Fruit fly (Drosophila melanogaster): ENCODE results near the gene CG1582.

The CG1582 gene

DNA sequence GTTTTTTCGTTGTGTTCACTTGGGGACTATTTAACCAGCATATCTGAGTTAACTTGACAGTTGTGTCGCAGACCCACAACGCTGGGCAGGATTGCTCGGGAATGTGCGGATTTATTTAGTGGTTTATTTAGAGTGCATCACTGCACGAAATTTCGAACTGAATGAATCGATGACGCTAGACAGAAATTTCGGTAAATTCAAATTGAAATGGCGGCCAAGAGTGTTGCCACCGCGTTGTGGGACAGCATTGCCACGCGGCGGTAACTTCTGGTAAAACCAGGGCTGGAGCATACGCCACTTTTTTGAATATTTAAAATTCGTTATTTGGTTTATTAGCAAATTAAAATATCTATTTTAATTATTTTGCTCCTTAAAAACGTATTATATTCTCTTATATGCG lies 44.4 kb downstream of the CG1582 start, which contains the start of gene feo (continued):
- TF ChIP-seq CG17612 (GFP tag; IDR thresholded peaks at IDR 0.05) (no peak), CG15601 (tag; optimal IDR thresholded peaks at IDR 0.05) (no peak), pho (GFP tag; optimal IDR thresholded peaks at IDR 0.05) (no peak), row (GFP tag; IDR thresholded peaks at IDR 0.05) (peak; percentile 53), Atf-2 (GFP tag; optimal IDR thresholded peaks at IDR 0.05) (no peak), gro (GFP tag; optimal IDR thresholded peaks at IDR 0.05) (no peak), repo (GFP tag; optimal IDR thresholded peaks at IDR 0.05) (no peak), NfI (GFP tag; optimal IDR thresholded peaks at IDR 0.05) (no peak), dysf (GFP tag; IDR thresholded peaks at IDR 0.05) (no peak), z (GFP tag; IDR thresholded peaks at IDR 0.05) (no peak), CHES-1-like (GFP tag; optimal IDR thresholded peaks at IDR 0.05) (no peak), hkb (optimal IDR thresholded peaks at IDR 0.05) (no peak), hkb (GFP tag; IDR thresholded peaks at IDR 0.05) (no peak), Ravus (GFP tag; IDR thresholded peaks at IDR 0.05) (no peak), fd64A (GFP tag; optimal IDR thresholded peaks at IDR 0.05) (no peak), CG3163 (GFP tag; optimal IDR thresholded peaks at IDR 0.05) (no peak), bigmax (GFP tag; optimal IDR thresholded peaks at IDR 0.05) (no peak), CkIIα-i1 (GFP tag; IDR thresholded peaks at IDR 0.05) (no peak), gce (GFP tag; IDR thresholded peaks at IDR 0.05) (no peak), slp2 (GFP tag; optimal IDR thresholded peaks at IDR 0.05) (no peak), sens (GFP tag) (peak; percentile 32), CG2199 (GFP tag; IDR thresholded peaks at IDR 0.05) (no peak), CG2202 (tag; optimal IDR thresholded peaks at IDR 0.05) (no peak), gcm2 (GFP tag; optimal IDR thresholded peaks at IDR 0.05) (no peak), sob (GFP tag; IDR thresholded peaks at IDR 0.05) (no peak; the same call in 1 of the 2 replicates), schlank (tag; optimal IDR thresholded peaks at IDR 0.05) (no peak), dati (GFP tag; IDR thresholded peaks at IDR 0.05) (no peak), fu2 (GFP tag; optimal IDR thresholded peaks at IDR 0.05) (no peak), CG33557 (GFP tag; optimal IDR thresholded peaks at IDR 0.05) (no peak), CG32767 (GFP tag; IDR thresholded peaks at IDR 0.05) (no peak), lov (optimal IDR thresholded peaks at IDR 0.05) (no peak), lov (GFP tag; IDR thresholded peaks at IDR 0.05) (no peak), CG7928 (GFP tag; optimal IDR thresholded peaks at IDR 0.05) (peak; percentile 92), CG7357 (GFP tag; IDR thresholded peaks at IDR 0.05) (no peak), zen (tag; optimal IDR thresholded peaks at IDR 0.05) (peak; percentile 6), HmgZ (tag; optimal IDR thresholded peaks at IDR 0.05) (peak; percentile 27), bab2 (GFP tag; optimal IDR thresholded peaks at IDR 0.05) (no peak), Blimp-1 (GFP tag; optimal IDR thresholded peaks at IDR 0.05) (no peak), Hey (tag; optimal IDR thresholded peaks at IDR 0.05) (no peak), CG12391 (tag; optimal IDR thresholded peaks at IDR 0.05) (peak; percentile 22), Dfd (GFP tag; optimal IDR thresholded peaks at IDR 0.05) (no peak), YL-1 (GFP tag; optimal IDR thresholded peaks at IDR 0.05) (peak; percentile 63), ac (GFP tag; optimal IDR thresholded peaks at IDR 0.05) (no peak), stc (GFP tag; IDR thresholded peaks at IDR 0.05) (no peak), CG10979 (tag; optimal IDR thresholded peaks at IDR 0.05) (no peak), nau (GFP tag; optimal IDR thresholded peaks at IDR 0.05) (no peak), p53 (GFP tag; optimal IDR thresholded peaks at IDR 0.05) (no peak), CG1024 (GFP tag; IDR thresholded peaks at IDR 0.05) (no peak), insv (GFP tag; optimal IDR thresholded peaks at IDR 0.05) (peak in 1 of 2 experiments; percentile 4), yki (optimal IDR thresholded peaks at IDR 0.05) (no peak), Poxn (GFP tag; IDR thresholded peaks at IDR 0.05) (no peak), Xbp1 (GFP tag; optimal IDR thresholded peaks at IDR 0.05) (no peak), Dp (GFP tag; optimal IDR thresholded peaks at IDR 0.05) (peak; percentile 92), maf-S (GFP tag; optimal IDR thresholded peaks at IDR 0.05) (no peak)

Measured in whole organism, embryonic.